Fruit fly (Drosophila melanogaster) whole organism, wandering third instar larva: ENCODE measurements around the gene Aplip1.

Source experiments
- CG32264 ChIP-seq: fragments of 200-800 bp; sonication (Bioruptor generic); optimal IDR thresholded peaks from 2 replicates; lab custom pipeline; 2016; ENCODE audit warnings: missing biosample characterization, missing genetic modification characterization
- Dfd ChIP-seq: fragments of >200 bp; optimal IDR thresholded peaks from 2 replicates; lab custom pipeline; 2017; ENCODE audit warnings: missing biosample characterization, missing genetic modification characterization
- HLH106 ChIP-seq: fragments of 200-800 bp; optimal IDR thresholded peaks from 3 replicates; lab custom pipeline; 2019; ENCODE audit warnings: missing biosample characterization, mild to moderate bottlenecking, missing genetic modification characterization, moderate library complexity
- Hr78 ChIP-seq: fragments of >200 bp; optimal IDR thresholded peaks from 2 replicates; lab custom pipeline; 2017; ENCODE audit warnings: missing biosample characterization, missing genetic modification characterization
- Mio ChIP-seq: sonication (Bioruptor generic); optimal IDR thresholded peaks from 2 replicates; lab custom pipeline; 2016; ENCODE audit warnings: missing biosample characterization, missing genetic modification characterization
- dsf ChIP-seq: sonication (Bioruptor generic); optimal IDR thresholded peaks from 2 replicates; lab custom pipeline; 2016; ENCODE audit warnings: missing biosample characterization, missing genetic modification characterization, borderline replicate concordance
- h ChIP-seq: fragments of 200-800 bp; sonication (Bioruptor generic); optimal IDR thresholded peaks from 3 replicates; lab custom pipeline; 2016; ENCODE audit warnings: missing biosample characterization, mild to moderate bottlenecking, missing genetic modification characterization
- pan ChIP-seq: fragments of >200 bp; optimal IDR thresholded peaks from 2 replicates; lab custom pipeline; 2017
- psq ChIP-seq: fragments of 200-800 bp; sonication (Bioruptor generic); optimal IDR thresholded peaks from 3 replicates; lab custom pipeline; 2017; ENCODE audit warnings: missing biosample characterization, mild to moderate bottlenecking, missing genetic modification characterization, moderate library complexity
- usp ChIP-seq: fragments of >200 bp; optimal IDR thresholded peaks from 2 replicates; lab custom pipeline; 2017; ENCODE audit warnings: missing biosample characterization, missing genetic modification characterization

dm6 chr3L:1232582-1232981, 36.5 kb downstream of the Aplip1 start, which contains the start of gene CG33965:
- no peak for TF ChIP-seq usp (GFP tag; lab: Kevin White, UChicago)
- no peak for TF ChIP-seq psq (GFP tag; lab: Kevin White, UChicago)
- no peak for TF ChIP-seq h
- TF ChIP-seq Mio (GFP tag; lab: Kevin White, UChicago), result no peak
- TF ChIP-seq dsf (GFP tag; lab: Kevin White, UChicago), result no peak
- TF ChIP-seq Hr78 (GFP tag; lab: Kevin White, UChicago), result no peak
- no peak for TF ChIP-seq Dfd
- TF ChIP-seq CG32264 (GFP tag; lab: Kevin White, UChicago), result no peak
- no peak for TF ChIP-seq pan (lab: Kevin White, UChicago)
- no peak for TF ChIP-seq HLH106
